Worm (Caenorhabditis elegans): Measurements from ENCODE around the gene ugt-32.

Gene ugt-32

ce11 chrV:3843926-3844325 is at the start of gene ugt-32:
TSS of gene ugt-32 (minus strand) at chrV:3844007.
- TF ChIP-seq mls-2 (tag; optimal IDR thresholded peaks at IDR 0.05), result no peak
- no peak for TF ChIP-seq flh-1 (GFP tag; optimal IDR thresholded peaks at IDR 0.05)
- no peak for TF ChIP-seq elt-1 (tag; optimal IDR thresholded peaks at IDR 0.05; ENCODE audit: borderline replicate concordance, insufficient read depth)
- no peak for TF ChIP-seq lsy-2 (tag; optimal IDR thresholded peaks at IDR 0.05)
- no peak for TF ChIP-seq ceh-39 (tag; optimal IDR thresholded peaks at IDR 0.05)
- TF ChIP-seq ham-2 (GFP tag; optimal IDR thresholded peaks at IDR 0.05), result no peak
- no peak for TF ChIP-seq unc-120 (tag; optimal IDR thresholded peaks at IDR 0.05; ENCODE audit: poor library complexity, severe bottlenecking)
- TF ChIP-seq ztf-11 (tag; optimal IDR thresholded peaks at IDR 0.05), result no peak
- TF ChIP-seq sptf-1 (tag; optimal IDR thresholded peaks at IDR 0.05), result no peak
- no peak for TF ChIP-seq M03D4.4 (tag; optimal IDR thresholded peaks at IDR 0.05)
- TF ChIP-seq cnd-1 (tag; optimal IDR thresholded peaks at IDR 0.05), result no peak
- TF ChIP-seq drap-1 (GFP tag; optimal IDR thresholded peaks at IDR 0.05), result no peak
- no peak for TF ChIP-seq ceh-83 (GFP tag; optimal IDR thresholded peaks at IDR 0.05)
- TF ChIP-seq nhr-12 (tag; optimal IDR thresholded peaks at IDR 0.05), result no peak

- TF ChIP-seq lsy-2 (tag; optimal IDR thresholded peaks at IDR 0.05) (no peak), cnd-1 (tag; optimal IDR thresholded peaks at IDR 0.05) (no peak), ztf-11 (tag; optimal IDR thresholded peaks at IDR 0.05) (no peak), nhr-2 (tag; optimal IDR thresholded peaks at IDR 0.05) (no peak), ceh-43 (GFP tag; optimal IDR thresholded peaks at IDR 0.05) (no peak), ham-2 (GFP tag; optimal IDR thresholded peaks at IDR 0.05) (no peak), sptf-1 (tag; optimal IDR thresholded peaks at IDR 0.05) (no peak), pha-4 (tag; optimal IDR thresholded peaks at IDR 0.05) (no peak), mab-5 (tag; optimal IDR thresholded peaks at IDR 0.05) (no peak), ces-1 (GFP tag; optimal IDR thresholded peaks at IDR 0.05) (no peak), M03D4.4 (tag; optimal IDR thresholded peaks at IDR 0.05) (no peak), elt-1 (tag; optimal IDR thresholded peaks at IDR 0.05; ENCODE audit: borderline replicate concordance, insufficient read depth) (no peak), flh-1 (GFP tag; optimal IDR thresholded peaks at IDR 0.05) (no peak), nhr-76 (tag; optimal IDR thresholded peaks at IDR 0.05) (no peak)
Measured at ce11 chrV:3892361-3892904, 48.6 kb upstream of the ugt-32 start, which contains the start of gene C17E7.4. TSS of gene C17E7.4 (plus strand) at chrV:3892854.

ce11 chrV:3891919-3892318 is 48.1 kb upstream of the ugt-32 start, which contains the start of gene C17E7.12:
TSS of gene C17E7.12 (minus strand) at chrV:3892019.
- no peak for TF ChIP-seq unc-39 (tag; optimal IDR thresholded peaks at IDR 0.05)

- TF ChIP-seq mep-1 (tag; optimal IDR thresholded peaks at IDR 0.05), result no peak
Measured at ce11 chrV:3890761-3891160, 47.0 kb upstream of the ugt-32 start, which contains the start of gene C17E7.9. TSS of gene C17E7.9 (minus strand) at chrV:3890861.

- TF ChIP-seq unc-39 (tag; optimal IDR thresholded peaks at IDR 0.05), result no peak
- TF ChIP-seq nhr-12 (tag; optimal IDR thresholded peaks at IDR 0.05), result no peak
- no peak for TF ChIP-seq lsy-2 (tag; optimal IDR thresholded peaks at IDR 0.05)
- TF ChIP-seq bed-3 (GFP tag; optimal IDR thresholded peaks at IDR 0.05), result no peak
- TF ChIP-seq ztf-11 (tag; optimal IDR thresholded peaks at IDR 0.05), result no peak
- no peak for TF ChIP-seq mep-1 (tag; optimal IDR thresholded peaks at IDR 0.05)
- TF ChIP-seq nhr-28 (tag; optimal IDR thresholded peaks at IDR 0.05), result no peak
- TF ChIP-seq unc-120 (tag; optimal IDR thresholded peaks at IDR 0.05; ENCODE audit: poor library complexity, severe bottlenecking), result no peak
- TF ChIP-seq ceh-39 (tag; optimal IDR thresholded peaks at IDR 0.05), result no peak
- TF ChIP-seq ceh-83 (GFP tag; optimal IDR thresholded peaks at IDR 0.05), result no peak
- no peak for TF ChIP-seq nhr-237 (tag; optimal IDR thresholded peaks at IDR 0.05)
- no peak for TF ChIP-seq nhr-76 (tag; optimal IDR thresholded peaks at IDR 0.05)
- TF ChIP-seq drap-1 (GFP tag; optimal IDR thresholded peaks at IDR 0.05), result no peak
Measured at ce11 chrV:3889113-3889512, 45.3 kb upstream of the ugt-32 start, which contains the start of gene C17E7.13. TSS of gene C17E7.13 (minus strand) at chrV:3889288.

- TF ChIP-seq ceh-83 (GFP tag; optimal IDR thresholded peaks at IDR 0.05) (no peak), unc-120 (tag; optimal IDR thresholded peaks at IDR 0.05; ENCODE audit: poor library complexity, severe bottlenecking) (no peak), zip-8 (tag; optimal IDR thresholded peaks at IDR 0.05) (no peak), bed-3 (GFP tag; optimal IDR thresholded peaks at IDR 0.05) (no peak), ces-1 (GFP tag; optimal IDR thresholded peaks at IDR 0.05) (no peak), cnd-1 (tag; optimal IDR thresholded peaks at IDR 0.05) (no peak), blmp-1 (tag; optimal IDR thresholded peaks at IDR 0.05) (no peak), nhr-28 (tag; optimal IDR thresholded peaks at IDR 0.05) (no peak), nhr-12 (tag; optimal IDR thresholded peaks at IDR 0.05) (no peak), elt-3 (tag; optimal IDR thresholded peaks at IDR 0.05) (no peak), sptf-1 (tag; optimal IDR thresholded peaks at IDR 0.05) (no peak), sem-2 (GFP tag; optimal IDR thresholded peaks at IDR 0.05) (no peak), lin-32 (GFP tag; optimal IDR thresholded peaks at IDR 0.05) (no peak), mab-5 (tag; optimal IDR thresholded peaks at IDR 0.05) (no peak)
Measured at ce11 chrV:3886104-3886503, 42.3 kb upstream of the ugt-32 start, which contains the start of gene nhr-124. TSS of gene nhr-124 (minus strand) at chrV:3886204.
